Fruit fly (Drosophila melanogaster) whole organism, embryonic: ENCODE measurements around the gene miple2.

ENCODE experiments used
- Adf1 ChIP-seq: fragments of 200-800 bp; sonication (Bioruptor generic); IDR thresholded peaks from 2 replicates; pipeline ENCODE4 v1.3.6; 2022; ENCODE audit warnings: missing biosample characterization, missing genetic modification characterization
- Blimp-1 ChIP-seq: fragments of 200-800 bp; sonication (Bioruptor generic); optimal IDR thresholded peaks from 3 replicates; lab custom pipeline; 2018; ENCODE audit warnings: missing biosample characterization, missing genetic modification characterization, mild to moderate bottlenecking, moderate library complexity, missing genetic modification reagents
- BtbVII ChIP-seq: fragments of 200-800 bp; sonication (Bioruptor generic); optimal IDR thresholded peaks from 3 replicates; lab custom pipeline; 2017; ENCODE audit warnings: missing biosample characterization, mild to moderate bottlenecking, missing genetic modification characterization
- CG10543 ChIP-seq: fragments of 200-800 bp; sonication (Bioruptor generic); optimal IDR thresholded peaks from 3 replicates; lab custom pipeline; 2017; ENCODE audit warnings: missing biosample characterization, mild to moderate bottlenecking, missing genetic modification characterization, moderate library complexity
- CG12155 ChIP-seq: fragments of 200-800 bp; sonication (Bioruptor generic); optimal IDR thresholded peaks from 3 replicates; lab custom pipeline; 2016; ENCODE audit warnings: missing biosample characterization, missing genetic modification characterization
- CG13287 ChIP-seq: fragments of 200-800 bp; sonication (Bioruptor generic); IDR thresholded peaks from 2 replicates; pipeline ENCODE4 v1.3.6; 2022; ENCODE audit warnings: missing biosample characterization, missing genetic modification characterization; ENCODE audit not compliant: partially characterized antibody
- CG15269 ChIP-seq: fragments of 200-800 bp; sonication (Bioruptor generic); optimal IDR thresholded peaks from 2 replicates; lab custom pipeline; 2018; ENCODE audit warnings: missing biosample characterization, mild to moderate bottlenecking, missing genetic modification characterization, moderate library complexity
- CG15479 ChIP-seq: fragments of 200-800 bp; sonication (Bioruptor generic); optimal IDR thresholded peaks from 3 replicates; lab custom pipeline; 2019; ENCODE audit warnings: missing biosample characterization, mild to moderate bottlenecking, missing genetic modification characterization, moderate library complexity
- CG17802 ChIP-seq: fragments of 200-800 bp; sonication (Bioruptor generic); optimal IDR thresholded peaks from 2 replicates; lab custom pipeline; 2018; ENCODE audit warnings: missing biosample characterization, mild to moderate bottlenecking, missing genetic modification characterization, moderate library complexity
- CG18476 ChIP-seq: fragments of 200-800 bp; sonication (Bioruptor generic); optimal IDR thresholded peaks from 2 replicates; lab custom pipeline; 2016; ENCODE audit warnings: missing biosample characterization, mild to moderate bottlenecking, missing genetic modification characterization
- CG2889 ChIP-seq: fragments of 200-800 bp; sonication (Bioruptor generic); IDR thresholded peaks from 3 replicates; pipeline ENCODE4 v1.3.6; 2022; ENCODE audit warnings: missing biosample characterization, missing genetic modification characterization
- CG32532 ChIP-seq: fragments of 200-800 bp; sonication (Bioruptor generic); IDR thresholded peaks from 2 replicates; pipeline ENCODE4 v1.3.6; 2022; ENCODE audit warnings: missing biosample characterization, missing genetic modification characterization
- CG34376 ChIP-seq: fragments of 200-800 bp; sonication (Bioruptor generic); optimal IDR thresholded peaks from 2 replicates; lab custom pipeline; 2018; ENCODE audit warnings: missing biosample characterization, mild to moderate bottlenecking, missing genetic modification characterization
- CG6683 ChIP-seq: fragments of 200-800 bp; sonication (Bioruptor generic); optimal IDR thresholded peaks from 2 replicates; lab custom pipeline; 2017; ENCODE audit warnings: missing biosample characterization, mild to moderate bottlenecking, missing genetic modification characterization, missing genetic modification reagents
- CG7987 ChIP-seq: fragments of 200-800 bp; sonication (Bioruptor generic); optimal IDR thresholded peaks from 2 replicates; lab custom pipeline; 2018; ENCODE audit warnings: missing biosample characterization, mild to moderate bottlenecking, missing genetic modification characterization, moderate library complexity
- CrebB ChIP-seq: fragments of 200-800 bp; sonication (Bioruptor generic); optimal IDR thresholded peaks from 3 replicates; lab custom pipeline; 2018; ENCODE audit warnings: missing biosample characterization, mild to moderate bottlenecking, missing genetic modification characterization
- Dbx ChIP-seq: fragments of 200-800 bp; sonication (Bioruptor generic); IDR thresholded peaks from 3 replicates; pipeline ENCODE4 v1.3.6; 2022; ENCODE audit warnings: missing biosample characterization, missing genetic modification characterization
- Deaf1 ChIP-seq: fragments of 200-800 bp; optimal IDR thresholded peaks from 3 replicates; lab custom pipeline; 2019; ENCODE audit warnings: missing biosample characterization, mild to moderate bottlenecking, missing genetic modification characterization, moderate library complexity
- Dip2 ChIP-seq: fragments of 200-800 bp; sonication (Bioruptor generic); IDR thresholded peaks from 2 replicates; pipeline ENCODE4 v1.3.6; 2022; ENCODE audit warnings: missing biosample characterization, missing genetic modification characterization
- ERR ChIP-seq: fragments of 200-800 bp; sonication (Bioruptor generic); optimal IDR thresholded peaks from 2 replicates; lab custom pipeline; 2016; ENCODE audit warnings: missing biosample characterization, missing genetic modification characterization
- Fer1 ChIP-seq: fragments of 200-800 bp; sonication (Bioruptor generic); optimal IDR thresholded peaks from 2 replicates; lab custom pipeline; 2017; ENCODE audit warnings: missing biosample characterization, mild to moderate bottlenecking, missing genetic modification characterization
- GATAe ChIP-seq: fragments of 200-800 bp; sonication (Bioruptor generic); conservative IDR thresholded peaks from 2 replicates; pipeline ENCODE4 v1.3.6; 2022; ENCODE audit warnings: missing biosample characterization, missing genetic modification characterization
- Hand ChIP-seq: fragments of 200-800 bp; sonication (Bioruptor generic); optimal IDR thresholded peaks from 2 replicates; lab custom pipeline; 2017; ENCODE audit warnings: mild to moderate bottlenecking, missing biosample characterization, missing genetic modification reagents, missing genetic modification characterization
- Lhr ChIP-seq: fragments of 200-800 bp; sonication (Bioruptor generic); optimal IDR thresholded peaks from 3 replicates; lab custom pipeline; 2017; ENCODE audit warnings: mild to moderate bottlenecking, missing biosample characterization, missing genetic modification reagents, missing genetic modification characterization
- Med ChIP-seq: fragments of 200-800 bp; sonication (Bioruptor generic); peaks from one replicate; lab custom pipeline; 2016; ENCODE audit warnings: missing biosample characterization, missing genetic modification characterization, mild to moderate bottlenecking, inconsistent platforms, moderate library complexity
- Meics ChIP-seq: fragments of 200-800 bp; sonication (Bioruptor generic); optimal IDR thresholded peaks from 2 replicates; lab custom pipeline; 2017; ENCODE audit warnings: missing biosample characterization, mild to moderate bottlenecking, missing genetic modification characterization
- NfI ChIP-seq: fragments of 200-800 bp; sonication (Bioruptor generic); optimal IDR thresholded peaks from 3 replicates; lab custom pipeline; 2018; ENCODE audit warnings: missing biosample characterization, mild to moderate bottlenecking, missing genetic modification characterization, moderate library complexity
- Oli ChIP-seq: fragments of 200-800 bp; sonication (Bioruptor generic); optimal IDR thresholded peaks from 2 replicates; lab custom pipeline; 2018; ENCODE audit warnings: missing biosample characterization, mild to moderate bottlenecking, missing genetic modification characterization, moderate library complexity
- Six4 ChIP-seq: fragments of 200-800 bp; sonication (Bioruptor generic); optimal IDR thresholded peaks from 2 replicates; lab custom pipeline; 2016; ENCODE audit warnings: missing biosample characterization, missing genetic modification characterization
- Trl ChIP-seq, 3 experiments: fragments of >200 bp in 2 of 3; fragments of 200-800 bp in 1 of 3; sonication (Bioruptor generic) in 1 of 3; optimal IDR thresholded peaks; 2 replicates in 1 of 3; 3 replicates in 2 of 3; lab custom pipeline; 2016 to 2017; ENCODE audit warnings: missing biosample characterization in 1 of 3, missing genetic modification characterization in 1 of 3
- bowl ChIP-seq: fragments of 200-800 bp; sonication (Bioruptor generic); IDR thresholded peaks from 2 replicates; pipeline ENCODE4 v1.3.6; 2022; ENCODE audit warnings: missing biosample characterization, missing genetic modification characterization
- btn ChIP-seq: fragments of 200-800 bp; sonication (Bioruptor generic); optimal IDR thresholded peaks from 2 replicates; lab custom pipeline; 2016; ENCODE audit warnings: missing biosample characterization, missing genetic modification characterization
- cato ChIP-seq: fragments of 200-800 bp; sonication (Bioruptor generic); optimal IDR thresholded peaks from 2 replicates; lab custom pipeline; 2016; ENCODE audit warnings: missing biosample characterization, missing genetic modification characterization, borderline replicate concordance
- chinmo ChIP-seq: fragments of 200-800 bp; sonication (Bioruptor generic); IDR thresholded peaks from 4 replicates; pipeline ENCODE4 v1.3.6; 2022; ENCODE audit warnings: missing biosample characterization, missing genetic modification characterization; ENCODE audit not compliant: partially characterized antibody
- ci ChIP-seq: fragments of 200-800 bp; sonication (Bioruptor generic); IDR thresholded peaks from 3 replicates; pipeline ENCODE4 v1.3.6; 2022; ENCODE audit warnings: missing biosample characterization, missing genetic modification characterization
- dimm ChIP-seq: fragments of 200-800 bp; sonication (Bioruptor generic); IDR thresholded peaks from 2 replicates; pipeline ENCODE4 v1.3.6; 2022; ENCODE audit warnings: missing biosample characterization, missing genetic modification characterization
- exex ChIP-seq: fragments of 200-800 bp; sonication (Bioruptor generic); optimal IDR thresholded peaks from 4 replicates; lab custom pipeline; 2018; ENCODE audit warnings: missing biosample characterization, mild to moderate bottlenecking, missing genetic modification characterization, moderate library complexity
- ftz-f1 ChIP-seq: fragments of 200-800 bp; sonication (Bioruptor generic); optimal IDR thresholded peaks from 2 replicates; lab custom pipeline; 2016; ENCODE audit warnings: missing biosample characterization, missing genetic modification characterization
- kay ChIP-seq: fragments of 200-800 bp; sonication (Bioruptor generic); optimal IDR thresholded peaks from 2 replicates; lab custom pipeline; 2016; ENCODE audit warnings: missing biosample characterization, missing genetic modification characterization
- ken ChIP-seq: fragments of 200-800 bp; sonication (Bioruptor generic); IDR thresholded peaks from 3 replicates; pipeline ENCODE4 v1.3.6; 2022; ENCODE audit warnings: missing biosample characterization, missing genetic modification characterization
- lab ChIP-seq: fragments of 200-800 bp; sonication (Bioruptor generic); optimal IDR thresholded peaks from 3 replicates; lab custom pipeline; 2017; ENCODE audit warnings: missing biosample characterization, missing genetic modification characterization, mild to moderate bottlenecking, moderate library complexity, missing genetic modification reagents
- nau ChIP-seq: fragments of 200-800 bp; sonication (Bioruptor generic); optimal IDR thresholded peaks from 3 replicates; lab custom pipeline; 2017; ENCODE audit warnings: missing biosample characterization, mild to moderate bottlenecking, missing genetic modification characterization, missing genetic modification reagents
- salm ChIP-seq: fragments of 200-800 bp; sonication (Bioruptor generic); optimal IDR thresholded peaks from 2 replicates; lab custom pipeline; 2018; ENCODE audit warnings: missing biosample characterization, mild to moderate bottlenecking, missing genetic modification characterization
- so ChIP-seq: fragments of 200-800 bp; sonication (Bioruptor generic); IDR thresholded peaks from 3 replicates; pipeline ENCODE4 v1.3.6; 2022; ENCODE audit warnings: missing biosample characterization, missing genetic modification characterization
- sug ChIP-seq: fragments of 200-800 bp; optimal IDR thresholded peaks from 2 replicates; lab custom pipeline; 2019; ENCODE audit warnings: missing biosample characterization, mild to moderate bottlenecking, missing genetic modification characterization, moderate library complexity
- vnd ChIP-seq: fragments of 200-800 bp; sonication (Bioruptor generic); IDR thresholded peaks from 3 replicates; pipeline ENCODE4 v1.3.6; 2022; ENCODE audit warnings: missing biosample characterization, missing genetic modification characterization; ENCODE audit not compliant: partially characterized antibody
- zen ChIP-seq: fragments of 200-800 bp; sonication (Bioruptor generic); optimal IDR thresholded peaks from 3 replicates; lab custom pipeline; 2018; ENCODE audit warnings: missing biosample characterization, mild to moderate bottlenecking, missing genetic modification characterization, moderate library complexity
- zfh1 ChIP-seq: fragments of 200-800 bp; sonication (Bioruptor generic); IDR thresholded peaks from 3 replicates; pipeline ENCODE4 v1.3.6; 2022; ENCODE audit warnings: missing biosample characterization, missing genetic modification characterization

miple2 gene

dm6 chr3L:299952-300605 lies 29.1 kb downstream of the miple2 start (continued):
- TF ChIP-seq zfh1 (GFP tag; lab: Robert Waterston, UW) (0 out of 3 replicates have a peak, but pooled peaks have one; percentile 12), CG32532 (GFP tag; lab: Robert Waterston, UW) (no peak), ci (GFP tag; lab: Robert Waterston, UW) (0 out of 3 replicates have a peak, but pooled peaks have one; percentile 8), chinmo (GFP tag; lab: Robert Waterston, UW) (peak; percentile 82; the same call in 1 of the 4 replicates), Adf1 (GFP tag; lab: Robert Waterston, UW) (peak; percentile 21; the same call in 1 of the 2 replicates), Six4 (GFP tag; lab: Kevin White, UChicago) (no peak), Lhr (no peak), BtbVII (peak; percentile 45), CG6683 (GFP tag; lab: Kevin White, UChicago) (no peak), exex (tag; lab: Kevin White, UChicago) (peak; percentile 100), Blimp-1 (GFP tag; lab: Kevin White, UChicago) (no peak), GATAe (GFP tag; lab: Robert Waterston, UW) (peak; percentile 30), Fer1 (GFP tag; lab: Kevin White, UChicago) (peak; percentile 34), bowl (GFP tag; lab: Robert Waterston, UW) (no peak), ERR (GFP tag; lab: Kevin White, UChicago) (peak; percentile 15), Oli (tag; lab: Kevin White, UChicago) (no peak), Dbx (GFP tag; lab: Robert Waterston, UW) (peak; percentile 28; the same call in 1 of the 3 replicates), cato (GFP tag; lab: Kevin White, UChicago) (no peak), lab (GFP tag; lab: Kevin White, UChicago) (peak; percentile 58), sug (tag; lab: Kevin White, UChicago) (peak; percentile 92), so (0 out of 3 replicates have a peak, but pooled peaks have one; percentile 33), vnd (GFP tag; lab: Robert Waterston, UW) (0 out of 3 replicates have a peak, but pooled peaks have one; percentile 36), CG2889 (GFP tag; lab: Robert Waterston, UW) (no peak), CG12155 (GFP tag; lab: Kevin White, UChicago) (no peak), salm (no peak), Meics (GFP tag; lab: Kevin White, UChicago) (no peak), nau (GFP tag; lab: Kevin White, UChicago) (no peak), zen (tag; lab: Kevin White, UChicago) (peak; percentile 20), Hand (no peak), CG10543 (GFP tag; lab: Kevin White, UChicago) (peak; percentile 83), NfI (no peak), ftz-f1 (GFP tag; lab: Kevin White, UChicago) (peak; percentile 58), dimm (GFP tag; lab: Robert Waterston, UW) (no peak), CG7987 (GFP tag; lab: Kevin White, UChicago) (peak; percentile 11), CG15479 (GFP tag; lab: Kevin White, UChicago) (peak; percentile 95), Deaf1 (peak; percentile 51), CG34376 (GFP tag; lab: Kevin White, UChicago) (peak; percentile 98)

- TF ChIP-seq btn (GFP tag; lab: Kevin White, UChicago) (no peak), sug (tag; lab: Kevin White, UChicago) (peak; percentile 64), ken (GFP tag; lab: Robert Waterston, UW) (0 out of 3 replicates have a peak, but pooled peaks have one; percentile 21), Dip2 (GFP tag; lab: Robert Waterston, UW) (no peak), exex (tag; lab: Kevin White, UChicago) (peak; percentile 60), CG34376 (GFP tag; lab: Kevin White, UChicago) (peak; percentile 75), Trl (optimal IDR thresholded peaks at IDR 0.05; lab: Kevin White, UChicago) (peak in 1 of 2 experiments; percentile 8), Trl (GFP tag; optimal IDR thresholded peaks at IDR 0.05; lab: Kevin White, UChicago) (no peak), CG13287 (peak; percentile 35; the same call in 1 of the 2 replicates), CG17802 (tag; lab: Kevin White, UChicago) (no peak), CrebB (tag; lab: Kevin White, UChicago) (peak; percentile 24), Med (GFP tag; lab: Kevin White, UChicago) (peak; percentile 28), CG15269 (tag; lab: Kevin White, UChicago) (no peak), GATAe (GFP tag; lab: Robert Waterston, UW) (0 out of 2 replicates have a peak, but pooled peaks have one; percentile 28), kay (GFP tag; lab: Kevin White, UChicago) (peak; percentile 12), CG18476 (GFP tag; lab: Kevin White, UChicago) (peak; percentile 87)
Observed at dm6 chr3L:311607-312006, 40.6 kb downstream of the miple2 start.
